Fruit fly (Drosophila melanogaster) S2 (cell line): Measurements from ENCODE around the gene CG1273.

Source experiments
- CG8478 ChIP-seq: fragments of >200 bp; optimal IDR thresholded peaks from 2 replicates; lab custom pipeline; 2018
- CTCF ChIP-seq, 2 experiments: fragments of >200 bp; optimal IDR thresholded peaks; 2 replicates each; lab custom pipeline; 2018

Gene CG1273

dm6 chr3L:4262384-4262783 is 1.1 kb upstream of the CG1273 start, which contains the start of the genes CG11586 and VhaM9.7-a:
CG11586 (minus strand) TSS chr3L:4262470.
VhaM9.7-a (plus strand) TSS chr3L:4262705.
- TF ChIP-seq CTCF (optimal IDR thresholded peaks at IDR 0.05; lab: Kevin White, UChicago) (no peak), CG8478 (lab: Kevin White, UChicago) (no peak)

dm6 chr3L:4264963-4265362 is 1.4 kb downstream of the CG1273 start:
- TF ChIP-seq CG8478 (lab: Kevin White, UChicago) (no peak), CTCF (optimal IDR thresholded peaks at IDR 0.05; lab: Kevin White, UChicago) (no peak)

dm6 chr3L:4265836-4266235 is 2.3 kb downstream of the CG1273 start:
- no peak for TF ChIP-seq CTCF (optimal IDR thresholded peaks at IDR 0.05; lab: Kevin White, UChicago)
- TF ChIP-seq CG8478 (lab: Kevin White, UChicago): no peak

dm6 chr3L:4267403-4267802 is 3.9 kb downstream of the CG1273 start, which contains the start of gene CG33764:
CG33764 (minus strand) TSS chr3L:4267503.
- no peak for TF ChIP-seq CG8478 (lab: Kevin White, UChicago)
- TF ChIP-seq CTCF (optimal IDR thresholded peaks at IDR 0.05; lab: Kevin White, UChicago): no peak

DNA sequence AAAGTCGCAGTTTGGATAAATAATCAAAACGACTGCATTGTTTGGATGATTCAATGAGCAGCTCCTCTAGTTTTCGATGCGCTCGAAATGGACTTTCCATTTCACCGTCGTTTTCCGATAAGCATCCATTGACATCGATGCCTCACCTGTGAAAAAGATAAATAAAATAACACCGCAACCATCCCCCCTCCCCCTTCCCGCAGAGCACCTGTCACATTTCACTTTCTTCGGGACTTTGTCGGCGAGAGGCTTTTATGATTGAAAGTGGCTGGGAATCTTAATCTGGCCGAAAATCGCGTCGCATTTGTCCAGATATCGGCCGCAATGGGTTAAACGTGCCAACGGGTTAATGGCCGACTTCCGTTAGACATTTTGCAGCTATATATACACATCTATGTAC is 5.7 kb downstream of the CG1273 start:
- TF ChIP-seq CG8478 (lab: Kevin White, UChicago) (no peak), CTCF (optimal IDR thresholded peaks at IDR 0.05; lab: Kevin White, UChicago) (no peak)

- TF ChIP-seq CTCF (optimal IDR thresholded peaks at IDR 0.05; lab: Kevin White, UChicago) (no peak), CG8478 (lab: Kevin White, UChicago) (no peak)
Measured at dm6 chr3L:4269920-4270319, 6.4 kb downstream of the CG1273 start.

dm6 chr3L:4270949-4271827 is 7.7 kb downstream of the CG1273 start:
- no peak for TF ChIP-seq CG8478 (lab: Kevin White, UChicago)
- no peak for TF ChIP-seq CTCF (optimal IDR thresholded peaks at IDR 0.05; lab: Kevin White, UChicago)

DNA sequence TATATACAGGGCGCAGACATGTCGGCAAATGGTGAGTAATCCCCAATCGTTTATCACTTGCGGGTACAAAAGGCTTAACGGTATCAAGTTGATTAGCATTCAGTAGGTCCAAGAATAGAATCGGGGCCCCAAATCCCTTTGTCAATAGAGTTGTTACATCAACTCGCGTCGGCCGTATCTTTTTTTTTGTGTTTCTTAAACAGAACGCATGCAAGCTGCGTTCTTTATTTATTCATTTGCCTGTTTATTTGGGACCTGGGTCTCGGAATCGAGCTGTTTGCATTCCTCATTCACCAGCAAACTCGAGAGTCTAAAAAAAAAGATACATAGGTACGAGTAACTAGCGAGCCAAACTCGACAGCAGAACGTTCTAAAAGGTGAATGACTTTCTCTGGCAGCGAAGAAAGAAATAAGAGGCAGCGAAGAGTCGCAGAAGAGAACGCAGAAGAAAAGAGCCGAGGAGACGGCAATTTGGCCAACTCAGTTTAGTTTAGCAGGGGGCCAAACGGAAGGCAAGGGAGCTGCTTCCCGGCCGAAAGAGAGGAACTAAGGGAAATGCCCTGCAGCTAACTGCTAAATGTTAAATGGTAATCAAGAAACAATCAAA is 8.8 kb downstream of the CG1273 start:
- TF ChIP-seq CG8478 (lab: Kevin White, UChicago) (no peak), CTCF (optimal IDR thresholded peaks at IDR 0.05; lab: Kevin White, UChicago) (no peak)

dm6 chr3L:4277796-4278195 is 14.3 kb downstream of the CG1273 start, which contains the start of gene Ctl1:
Ctl1 (plus strand) TSS chr3L:4277962.
- no peak for TF ChIP-seq CTCF (optimal IDR thresholded peaks at IDR 0.05; lab: Kevin White, UChicago)
- TF ChIP-seq CG8478 (lab: Kevin White, UChicago): no peak

dm6 chr3L:4282627-4283026 is 19.1 kb downstream of the CG1273 start, which contains the start of gene CG11583:
CG11583 (minus strand) TSS chr3L:4282817.
- no peak for TF ChIP-seq CG8478 (lab: Kevin White, UChicago)
- TF ChIP-seq CTCF (optimal IDR thresholded peaks at IDR 0.05; lab: Kevin White, UChicago): peak in 1 of 2 experiments; percentile 33

- TF ChIP-seq CG8478 (lab: Kevin White, UChicago): no peak
- TF ChIP-seq CTCF (optimal IDR thresholded peaks at IDR 0.05; lab: Kevin White, UChicago): peak in 1 of 2 experiments; percentile 12
Measured at dm6 chr3L:4283428-4284089, 20.0 kb downstream of the CG1273 start, which contains the start of the genes srw and CG1316. srw (minus strand) TSS chr3L:4283478. CG1316 (plus strand) TSS chr3L:4283851.

DNA sequence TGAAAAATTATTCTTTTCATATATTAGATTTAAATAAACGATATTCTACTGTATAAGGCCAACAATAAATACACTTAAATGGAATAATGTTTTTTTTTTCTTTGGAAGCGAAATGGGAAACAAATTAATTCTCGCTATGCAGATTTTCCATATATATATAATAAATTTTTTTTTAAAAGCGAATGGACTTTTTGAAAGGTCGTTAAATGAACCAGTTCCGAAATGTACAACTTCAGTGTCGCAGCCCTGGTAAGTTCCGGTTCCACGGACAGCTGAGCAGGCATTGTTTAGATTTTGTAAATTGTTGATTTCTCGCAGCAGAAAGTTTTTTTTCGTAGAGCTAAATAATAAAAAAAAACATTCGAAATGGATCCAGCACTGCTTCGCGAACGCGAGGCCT is 23.3 kb downstream of the CG1273 start, which contains the start of gene TfIIEbeta:
TSS of gene TfIIEbeta (plus strand) at position 255 of the 400 bp plus-strand sequence.
- TF ChIP-seq CTCF (optimal IDR thresholded peaks at IDR 0.05; lab: Kevin White, UChicago) (no peak), CG8478 (lab: Kevin White, UChicago) (no peak)

DNA sequence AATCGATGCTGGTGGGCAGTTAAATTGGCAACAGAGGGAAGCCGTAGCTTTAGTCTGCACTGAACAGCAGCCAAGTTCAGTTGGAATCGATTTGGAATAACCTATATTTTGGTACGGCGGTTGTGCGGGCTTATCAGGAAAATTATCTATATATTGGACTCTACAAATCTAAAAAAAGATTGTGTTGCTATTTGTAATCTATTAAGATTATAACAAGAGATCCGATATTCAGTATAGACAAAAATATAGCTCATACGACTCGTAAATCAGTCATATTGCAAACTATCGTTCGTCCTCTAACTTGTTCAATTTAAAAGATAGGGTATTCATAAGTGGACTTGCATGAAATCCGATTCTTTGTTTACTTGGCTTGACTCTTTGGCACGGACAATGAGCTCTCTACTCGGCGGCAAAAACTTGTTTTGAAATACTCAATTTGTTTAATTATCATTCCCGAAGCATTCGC is 25.1 kb downstream of the CG1273 start, which contains the start of gene Hexo1:
TSS of gene Hexo1 (plus strand) at position 51 of the 466 bp plus-strand sequence.
- TF ChIP-seq CG8478 (lab: Kevin White, UChicago) (no peak), CTCF (optimal IDR thresholded peaks at IDR 0.05; lab: Kevin White, UChicago) (no peak)

dm6 chr3L:4292120-4292697 is 28.7 kb downstream of the CG1273 start, which contains the start of the genes CG15012 and Fdx2:
CG15012 (minus strand) TSS chr3L:4292246.
Fdx2 (plus strand) TSS chr3L:4292482.
- TF ChIP-seq CTCF (optimal IDR thresholded peaks at IDR 0.05; lab: Kevin White, UChicago): no peak
